Worm (Caenorhabditis elegans) whole organism, early embryonic: ENCODE measurements around the gene F20D6.5.

Source experiments
- B0310.2 ChIP-seq: sonication (generic microtip); optimal IDR thresholded peaks from 2 replicates; lab custom pipeline; 2016; ENCODE audit warnings: mild to moderate bottlenecking, missing genetic modification characterization, missing compliant biosample characterization
- F13C5.2 ChIP-seq: sonication (generic microtip); optimal IDR thresholded peaks from 2 replicates; lab custom pipeline; 2017; ENCODE audit warnings: mild to moderate bottlenecking, missing genetic modification characterization, inconsistent platforms, missing compliant biosample characterization
- ama-1 ChIP-seq: fragments of 150-350 bp; optimal IDR thresholded peaks from 2 replicates; lab custom pipeline; 2014
- ets-7 ChIP-seq: sonication (generic microtip); optimal IDR thresholded peaks from 2 replicates; lab custom pipeline; 2016; ENCODE audit warnings: missing genotype, missing genetic modification characterization, missing compliant biosample characterization
- flt-1 ChIP-seq: fragments of 200-800 bp; sonication (Bioruptor generic); IDR thresholded peaks from 2 replicates; pipeline ENCODE4 v1.3.6; 2022; ENCODE audit warnings: missing genetic modification characterization, missing compliant biosample characterization
- hnd-1 ChIP-seq: sonication (generic microtip); optimal IDR thresholded peaks from 2 replicates; lab custom pipeline; 2016; ENCODE audit warnings: missing genetic modification characterization, missing compliant biosample characterization
- pes-1 ChIP-seq: fragments of 200-800 bp; sonication (Bioruptor generic); IDR thresholded peaks from 2 replicates; pipeline ENCODE4 v1.3.6; 2022; ENCODE audit warnings: missing genetic modification reagents, missing genetic modification characterization, missing compliant biosample characterization
- tbx-11 ChIP-seq: fragments of 200-800 bp; sonication (Bioruptor generic); IDR thresholded peaks from 2 replicates; pipeline ENCODE4 v1.3.6; 2022; ENCODE audit warnings: missing genetic modification characterization, missing compliant biosample characterization

DNA sequence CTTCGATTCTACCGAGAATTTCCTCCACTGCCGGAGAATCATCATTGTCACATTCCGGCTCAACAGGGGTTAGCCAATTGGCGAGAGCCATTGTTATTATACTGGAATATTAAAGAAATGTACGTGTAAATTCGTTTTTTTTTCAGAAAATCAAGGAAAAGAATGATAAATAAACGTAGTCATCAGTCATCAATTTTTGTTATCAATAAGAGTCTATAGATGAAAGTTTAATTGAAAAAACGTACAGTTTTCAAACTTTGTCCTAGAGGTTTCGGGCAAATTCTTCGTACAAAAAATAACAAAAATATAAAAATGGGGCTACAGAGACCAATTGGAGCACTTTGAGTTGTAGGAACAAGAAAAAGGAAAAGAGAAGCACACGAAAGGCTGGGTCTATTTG is 37.2 kb downstream of the F20D6.5 start, which contains the start of gene F20D6.11:
- TF ChIP-seq B0310.2 (no peak), ama-1 (lab: Kevin White, UChicago) (no peak), hnd-1 (tag; lab: Kevin White, UChicago) (no peak), pes-1 (no peak), ets-7 (tag; lab: Kevin White, UChicago) (no peak), flt-1 (GFP tag; lab: Robert Waterston, UW) (no peak), tbx-11 (GFP tag; lab: Robert Waterston, UW) (no peak), F13C5.2 (tag; lab: Kevin White, UChicago) (no peak)
